Fruit fly (Drosophila melanogaster): ENCODE measurements around the gene I-t.

Gene I-t

dm6 chr3R:11688055-11688454, 15.8 kb upstream of the I-t start, which contains the start of gene CG6834 (continued):
- TF ChIP-seq Abd-B (GFP tag; optimal IDR thresholded peaks at IDR 0.05) (no peak), ash1 (GFP tag; optimal IDR thresholded peaks at IDR 0.05) (no peak), amos (GFP tag; IDR thresholded peaks at IDR 0.05; ENCODE audit: partially characterized antibody) (peak; percentile 25; the same call in 1 of the 2 replicates), B-H1 (GFP tag; IDR thresholded peaks at IDR 0.05) (no peak), GATAe (GFP tag; conservative IDR thresholded peaks at IDR 0.05) (no peak), sens (GFP tag) (peak; percentile 33), Hey (tag; optimal IDR thresholded peaks at IDR 0.05) (no peak), CG13624 (GFP tag; optimal IDR thresholded peaks at IDR 0.05) (peak; percentile 19), Sin3A (optimal IDR thresholded peaks at IDR 0.05) (no peak), CG1529 (GFP tag; optimal IDR thresholded peaks at IDR 0.05) (no peak), CG7786 (GFP tag; optimal IDR thresholded peaks at IDR 0.05) (no peak), CG2120 (GFP tag; optimal IDR thresholded peaks at IDR 0.05) (no peak), eve (GFP tag; optimal IDR thresholded peaks at IDR 0.05) (peak in 1 of 2 experiments; percentile 45), CG5245 (GFP tag; optimal IDR thresholded peaks at IDR 0.05) (no peak), CG13894 (tag; optimal IDR thresholded peaks at IDR 0.05) (no peak), z (GFP tag; IDR thresholded peaks at IDR 0.05) (peak; percentile 94), CG2202 (tag; optimal IDR thresholded peaks at IDR 0.05) (no peak), Hr39 (optimal IDR thresholded peaks at IDR 0.05) (no peak), CG10543 (GFP tag; optimal IDR thresholded peaks at IDR 0.05) (peak; percentile 20), cas (GFP tag; IDR thresholded peaks at IDR 0.05) (no peak), Eip74EF (GFP tag; optimal IDR thresholded peaks at IDR 0.05) (no peak), Blimp-1 (GFP tag; optimal IDR thresholded peaks at IDR 0.05) (no peak), sna (GFP tag; IDR thresholded peaks at IDR 0.05; ENCODE audit: partially characterized antibody) (no peak), tna (GFP tag; IDR thresholded peaks at IDR 0.05; ENCODE audit: partially characterized antibody) (no peak), CG7357 (GFP tag; IDR thresholded peaks at IDR 0.05) (no peak), kay (GFP tag; optimal IDR thresholded peaks at IDR 0.05) (no peak), dmrt11E (tag; optimal IDR thresholded peaks at IDR 0.05) (no peak), trem (tag; optimal IDR thresholded peaks at IDR 0.05) (no peak), nom (GFP tag; optimal IDR thresholded peaks at IDR 0.05) (no peak), CG2678 (tag; optimal IDR thresholded peaks at IDR 0.05) (peak; percentile 34), CG9727 (GFP tag; optimal IDR thresholded peaks at IDR 0.05) (no peak), CG12104 (GFP tag; optimal IDR thresholded peaks at IDR 0.05) (no peak), CHES-1-like (GFP tag; optimal IDR thresholded peaks at IDR 0.05) (no peak), CG12236 (GFP tag; optimal IDR thresholded peaks at IDR 0.05) (no peak), chn (GFP tag; optimal IDR thresholded peaks at IDR 0.05) (no peak), CG7372 (GFP tag; IDR thresholded peaks at IDR 0.05) (no peak), dimm (GFP tag; IDR thresholded peaks at IDR 0.05) (no peak), Dbx (GFP tag; IDR thresholded peaks at IDR 0.05) (no peak), lmd (GFP tag; IDR thresholded peaks at IDR 0.05) (no peak), Bgb (GFP tag; IDR thresholded peaks at IDR 0.05; ENCODE audit: partially characterized antibody) (no peak; the same call in 1 of the 2 replicates), scrt (GFP tag; optimal IDR thresholded peaks at IDR 0.05) (no peak), CG7745 (tag; optimal IDR thresholded peaks at IDR 0.05) (peak; percentile 9), YL-1 (GFP tag; optimal IDR thresholded peaks at IDR 0.05) (no peak), hb (GFP tag; IDR thresholded peaks at IDR 0.05; ENCODE audit: partially characterized antibody) (no peak), Atf3 (GFP tag; optimal IDR thresholded peaks at IDR 0.05) (no peak), lola (GFP tag; optimal IDR thresholded peaks at IDR 0.05) (no peak), dm (GFP tag; optimal IDR thresholded peaks at IDR 0.05) (no peak), esg (GFP tag; conservative IDR thresholded peaks at IDR 0.05) (no peak), Pdp1 (GFP tag; optimal IDR thresholded peaks at IDR 0.05) (peak in 1 of 2 experiments; percentile 90), jigr1 (GFP tag; IDR thresholded peaks at IDR 0.05) (no peak), Adf1 (GFP tag; IDR thresholded peaks at IDR 0.05) (no peak; the same call in 1 of the 2 replicates), slbo (GFP tag; IDR thresholded peaks at IDR 0.05) (no peak)
